Worm (Caenorhabditis elegans) whole organism, L1 larva: Measurements from ENCODE around the gene fbxb-117.

ENCODE experiments used
- aly-2 ChIP-seq: fragments of 150-350 bp; optimal IDR thresholded peaks from 2 replicates; lab custom pipeline; 2014; ENCODE audit warnings: missing biosample characterization, missing genetic modification characterization
- ceh-63 ChIP-seq: fragments of 200-800 bp; sonication (Bioruptor generic); optimal IDR thresholded peaks from 2 replicates; lab custom pipeline; 2018; ENCODE audit warnings: mild to moderate bottlenecking, missing genetic modification characterization, missing compliant biosample characterization
- ceh-8 ChIP-seq: fragments of 200-800 bp; sonication (Bioruptor generic); optimal IDR thresholded peaks from 2 replicates; lab custom pipeline; 2018; ENCODE audit warnings: mild to moderate bottlenecking, missing genetic modification characterization, moderate library complexity, missing compliant biosample characterization
- egl-27 ChIP-seq, 2 experiments: fragments of 150-350 bp in 1 of 2; sonication (generic microtip); optimal IDR thresholded peaks; 3 replicates each; lab custom pipeline; 2017 to 2018; ENCODE audit warnings: missing biosample characterization in 2 of 2, missing genetic modification characterization in 2 of 2, missing genetic modification reagents in 2 of 2
- elt-2 ChIP-seq: sonication (generic microtip); optimal IDR thresholded peaks from 2 replicates; lab custom pipeline; 2016; ENCODE audit warnings: missing genetic modification characterization, mild to moderate bottlenecking, inconsistent platforms, missing compliant biosample characterization, missing genetic modification reagents
- elt-3 ChIP-seq, 6 experiments: fragments of 150-350 bp in 1 of 6; sonication (generic microtip); optimal IDR thresholded peaks; 2 replicates each; lab custom pipeline; 2017 to 2018; ENCODE audit warnings: missing biosample characterization in 6 of 6, missing genetic modification characterization in 6 of 6, inconsistent platforms in 1 of 6
- grh-1 ChIP-seq: fragments of 200-800 bp; sonication (Bioruptor generic); IDR thresholded peaks from 2 replicates; pipeline ENCODE4 v1.3.6; 2022; ENCODE audit warnings: missing genetic modification reagents, missing genetic modification characterization, missing compliant biosample characterization
- jun-1 ChIP-seq: fragments of 150-350 bp; optimal IDR thresholded peaks from 2 replicates; lab custom pipeline; 2014; ENCODE audit warnings: missing biosample characterization, missing genetic modification reagents, missing genetic modification characterization
- lin-13 ChIP-seq: fragments of 150-350 bp; optimal IDR thresholded peaks from 2 replicates; lab custom pipeline; 2014; ENCODE audit warnings: missing biosample characterization, missing genetic modification reagents, missing genetic modification characterization
- lin-35 ChIP-seq, 2 experiments: fragments of 150-350 bp; optimal IDR thresholded peaks; 2 replicates each; lab custom pipeline; 2014; ENCODE audit warnings: missing biosample characterization in 2 of 2, missing genetic modification characterization in 2 of 2, missing genetic modification reagents in 2 of 2
- mep-1 ChIP-seq: fragments of 150-350 bp; optimal IDR thresholded peaks from 2 replicates; lab custom pipeline; 2014; ENCODE audit warnings: missing biosample characterization, missing genetic modification characterization
- pqm-1 ChIP-seq: sonication (generic microtip); optimal IDR thresholded peaks from 3 replicates; lab custom pipeline; 2017; ENCODE audit warnings: missing biosample characterization, missing genetic modification characterization
- unc-62 ChIP-seq: fragments of 150-350 bp; optimal IDR thresholded peaks from 2 replicates; lab custom pipeline; 2014; ENCODE audit warnings: missing biosample characterization, missing genetic modification reagents, missing genetic modification characterization
- unc-86 ChIP-seq: sonication (generic microtip); optimal IDR thresholded peaks from 2 replicates; lab custom pipeline; 2016; ENCODE audit warnings: missing genetic modification characterization, missing compliant biosample characterization

- no peak for TF ChIP-seq grh-1 (GFP tag; lab: Robert Waterston, UW)
- TF ChIP-seq elt-3 (tag; optimal IDR thresholded peaks at IDR 0.05; lab: Kevin White, UChicago): no peak
- no peak for TF ChIP-seq lin-13 (GFP tag; lab: Kevin White, UChicago)
- TF ChIP-seq unc-86 (tag; lab: Kevin White, UChicago): no peak
- no peak for TF ChIP-seq aly-2
- TF ChIP-seq mep-1 (tag; lab: Kevin White, UChicago): no peak
- TF ChIP-seq jun-1 (tag; lab: Kevin White, UChicago): no peak
- no peak for TF ChIP-seq egl-27 (tag; optimal IDR thresholded peaks at IDR 0.05; lab: Kevin White, UChicago)
- TF ChIP-seq ceh-8 (GFP tag; lab: Kevin White, UChicago): no peak
- no peak for TF ChIP-seq elt-2 (tag; lab: Kevin White, UChicago)
- no peak for TF ChIP-seq pqm-1 (tag; lab: Kevin White, UChicago)
- TF ChIP-seq lin-35 (GFP tag; optimal IDR thresholded peaks at IDR 0.05; lab: Kevin White, UChicago): no peak
- no peak for TF ChIP-seq unc-62 (GFP tag; lab: Kevin White, UChicago)
- TF ChIP-seq ceh-63 (GFP tag; lab: Kevin White, UChicago): no peak
Observed at ce11 chrV:19306906-19307305, 24.5 kb downstream of the fbxb-117 start, which contains the start of gene F55C9.15.
